Worm (Caenorhabditis elegans) whole organism, early embryonic: ENCODE results near the gene rpoa-49.

Source experiments
- F13C5.2 ChIP-seq: sonication (generic microtip); optimal IDR thresholded peaks from 2 replicates; lab custom pipeline; 2017; ENCODE audit warnings: mild to moderate bottlenecking, missing genetic modification characterization, inconsistent platforms, missing compliant biosample characterization
- ama-1 ChIP-seq: fragments of 150-350 bp; optimal IDR thresholded peaks from 2 replicates; lab custom pipeline; 2014
- ceh-13 ChIP-seq: fragments of 200-800 bp; sonication (Bioruptor generic); optimal IDR thresholded peaks from 2 replicates; lab custom pipeline; 2018; ENCODE audit warnings: mild to moderate bottlenecking, missing genetic modification characterization, missing compliant biosample characterization
- ets-7 ChIP-seq: sonication (generic microtip); optimal IDR thresholded peaks from 2 replicates; lab custom pipeline; 2016; ENCODE audit warnings: missing genotype, missing genetic modification characterization, missing compliant biosample characterization
- hnd-1 ChIP-seq: sonication (generic microtip); optimal IDR thresholded peaks from 2 replicates; lab custom pipeline; 2016; ENCODE audit warnings: missing genetic modification characterization, missing compliant biosample characterization
- sea-1 ChIP-seq: fragments of 200-800 bp; sonication (Bioruptor generic); conservative IDR thresholded peaks from 2 replicates; pipeline ENCODE4 v1.3.6; 2022; ENCODE audit warnings: missing genetic modification characterization, missing compliant biosample characterization
- tbx-11 ChIP-seq: fragments of 200-800 bp; sonication (Bioruptor generic); IDR thresholded peaks from 2 replicates; pipeline ENCODE4 v1.3.6; 2022; ENCODE audit warnings: missing genetic modification characterization, missing compliant biosample characterization

ce11 chrII:29578-29977 lies 15.3 kb upstream of the rpoa-49 start:
- no peak for TF ChIP-seq ceh-13 (GFP tag; lab: Kevin White, UChicago)
- no peak for TF ChIP-seq F13C5.2
- no peak for TF ChIP-seq ama-1 (lab: Kevin White, UChicago)
- TF ChIP-seq tbx-11 (GFP tag; lab: Robert Waterston, UW): no peak
- TF ChIP-seq hnd-1 (tag; lab: Kevin White, UChicago): no peak
- no peak for TF ChIP-seq ets-7 (tag; lab: Kevin White, UChicago)
- TF ChIP-seq sea-1 (GFP tag; lab: Robert Waterston, UW): no peak
